Fruit fly (Drosophila melanogaster): ENCODE measurements around the gene Rrp5.

The Rrp5 gene

dm6 chr3R:24333182-24333808 lies at the start of gene Rrp5, which contains the start of gene Dis3:
Rrp5 (minus strand) TSS chr3R:24333316.
Dis3 (plus strand) TSS chr3R:24333433.
- TF ChIP-seq noc (tag; optimal IDR thresholded peaks at IDR 0.05), result no peak

DNA sequence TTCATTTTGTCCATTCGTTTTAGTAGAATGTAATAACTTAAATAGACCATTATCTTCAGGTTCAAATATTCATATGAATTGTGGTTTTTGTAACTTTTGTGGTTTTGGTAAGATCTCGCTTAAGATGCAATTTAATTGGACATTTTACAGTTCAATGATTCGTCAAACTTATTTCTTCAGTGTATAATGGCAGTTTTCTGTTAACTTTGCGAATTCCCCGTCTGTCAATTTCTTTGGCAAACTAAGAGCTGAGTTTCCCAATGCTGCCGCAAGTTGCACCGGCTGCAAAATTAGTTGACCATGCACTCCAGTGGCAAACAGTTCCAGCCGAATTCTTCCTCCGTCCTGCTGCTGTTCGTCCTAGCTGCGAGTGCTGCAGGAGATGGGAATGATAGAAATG lies 43.4 kb upstream of the Rrp5 start, which contains the start of gene CG33342:
Gene CG33342 (plus strand): TSS at position 301 of the 400 bp plus-strand sequence.
- TF ChIP-seq noc (tag; optimal IDR thresholded peaks at IDR 0.05), result no peak

- no peak for TF ChIP-seq noc (tag; optimal IDR thresholded peaks at IDR 0.05)
Measured at dm6 chr3R:24375561-24375960, 42.4 kb upstream of the Rrp5 start, which contains the start of gene CG17781. CG17781 (minus strand) TSS chr3R:24375661.

dm6 chr3R:24372662-24373061 lies 39.5 kb upstream of the Rrp5 start, which contains the start of gene CG17782:
CG17782 (minus strand) TSS chr3R:24372762.
- TF ChIP-seq noc (tag; optimal IDR thresholded peaks at IDR 0.05), result no peak

DNA sequence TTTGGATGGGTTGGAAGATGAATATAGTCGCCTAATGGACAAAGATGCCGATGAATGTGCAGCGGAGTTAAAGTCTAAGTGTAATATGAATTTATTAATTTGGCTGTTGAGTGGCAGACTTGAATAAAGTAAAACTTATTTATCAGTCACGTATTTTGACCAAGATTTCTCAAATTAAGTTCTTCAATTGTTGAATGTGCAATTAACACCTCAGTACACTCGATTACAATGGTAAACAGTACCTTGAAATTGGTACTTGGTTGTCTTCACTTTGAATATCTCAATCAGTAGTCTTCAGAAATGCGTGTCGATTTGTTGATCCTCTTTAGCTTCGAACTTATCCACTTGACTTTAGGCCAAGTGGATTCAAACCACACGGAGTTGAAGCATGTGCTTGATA lies 36.2 kb upstream of the Rrp5 start, which contains the start of gene CG13614:
Gene CG13614 (plus strand): TSS at position 301 of the 400 bp plus-strand sequence.
- TF ChIP-seq noc (tag; optimal IDR thresholded peaks at IDR 0.05), result no peak

DNA sequence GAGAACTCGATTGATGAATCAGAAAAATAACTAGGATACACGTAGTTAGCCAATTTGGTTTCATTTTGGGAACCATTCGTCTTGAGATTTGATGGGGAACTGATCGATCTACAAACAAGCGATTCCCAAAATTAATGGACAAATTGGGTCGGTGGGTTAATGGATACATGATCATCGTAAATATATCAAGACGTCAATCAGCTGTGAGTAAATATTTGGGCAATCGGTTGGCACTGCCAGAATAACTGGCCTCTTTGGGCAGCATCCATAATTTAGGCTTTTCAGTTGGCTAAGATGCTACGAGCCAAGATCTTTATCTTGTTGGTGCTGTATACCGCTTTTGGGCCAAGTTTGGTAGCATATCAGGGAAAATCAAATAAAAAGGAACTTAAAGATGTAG lies 34.9 kb upstream of the Rrp5 start, which contains the start of the genes CG42812 and CG33341:
Gene CG42812 (minus strand): TSS at position 101 of the 400 bp plus-strand sequence.
Gene CG33341 (plus strand): TSS at position 295 of the 400 bp plus-strand sequence.
- TF ChIP-seq noc (tag; optimal IDR thresholded peaks at IDR 0.05), result no peak

- no peak for TF ChIP-seq noc (tag; optimal IDR thresholded peaks at IDR 0.05)
Measured at dm6 chr3R:24367120-24367519, 34.0 kb upstream of the Rrp5 start, which contains the start of gene CG42811. CG42811 (minus strand) TSS chr3R:24367220.

DNA sequence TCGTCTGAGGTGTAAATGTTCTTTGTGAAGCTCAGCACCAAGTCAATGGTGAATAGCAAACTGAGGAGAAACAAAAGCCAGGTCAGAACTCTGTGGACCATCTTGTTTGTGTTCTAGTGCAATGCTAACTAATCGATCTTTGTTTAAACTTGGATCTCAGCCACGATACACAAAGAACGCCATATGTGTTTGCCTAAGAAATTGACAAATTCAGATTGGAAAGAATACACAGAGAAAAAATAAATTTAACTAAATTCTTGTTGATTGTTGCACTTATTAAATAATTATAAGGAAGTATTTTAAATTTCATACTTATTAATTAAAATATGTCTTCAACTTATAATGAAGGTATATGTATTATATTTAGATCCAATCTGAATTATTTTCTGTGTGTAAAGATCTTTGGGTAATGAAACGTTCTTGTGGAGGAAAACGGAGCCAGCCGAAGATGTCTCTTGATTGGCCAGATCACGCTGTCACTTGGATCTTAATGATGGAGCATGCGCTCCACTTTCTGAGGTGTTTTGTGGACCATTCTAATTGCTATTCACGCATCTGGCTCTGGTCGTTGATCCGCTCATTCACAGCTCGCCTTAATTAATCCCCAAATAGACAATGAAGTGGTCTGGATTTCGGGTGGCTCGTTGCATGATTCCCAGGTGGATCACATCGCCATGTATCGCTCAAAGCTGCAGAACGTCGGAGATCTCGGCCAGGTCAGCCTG lies 31.9 kb upstream of the Rrp5 start, which contains the start of the genes CG17784 and CG13613:
Gene CG17784 (minus strand): TSS at position 101 of the 725 bp plus-strand sequence.
Gene CG13613 (plus strand): TSS at position 675 of the 725 bp plus-strand sequence.
- no peak for TF ChIP-seq noc (tag; optimal IDR thresholded peaks at IDR 0.05)

DNA sequence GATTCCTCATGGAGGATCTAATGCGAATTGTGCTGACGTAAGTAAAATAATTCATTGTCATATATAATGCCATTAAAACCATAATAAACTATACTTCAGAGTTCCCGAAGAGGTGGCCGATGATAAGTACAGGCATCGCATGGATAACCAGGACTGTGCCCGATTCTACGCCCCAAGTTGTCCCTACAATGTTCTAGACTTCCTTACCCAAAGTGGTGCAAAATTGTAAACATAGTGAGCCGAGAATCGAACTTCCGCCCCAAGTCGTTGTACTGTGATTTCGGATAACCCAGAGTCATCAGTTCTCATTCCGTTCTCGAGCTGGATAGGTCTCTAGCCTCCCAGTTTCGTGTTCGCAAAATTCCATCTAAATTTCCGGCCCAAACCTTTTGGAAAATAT lies 29.7 kb upstream of the Rrp5 start, which contains the start of gene CG33340:
Gene CG33340 (plus strand): TSS at position 301 of the 400 bp plus-strand sequence.
- TF ChIP-seq noc (tag; optimal IDR thresholded peaks at IDR 0.05), result no peak

dm6 chr3R:24361583-24361982 lies 28.5 kb upstream of the Rrp5 start, which contains the start of the genes CG5762 and CG33339:
CG5762 (minus strand) TSS chr3R:24361683.
CG33339 (plus strand) TSS chr3R:24361847.
- TF ChIP-seq noc (tag; optimal IDR thresholded peaks at IDR 0.05), result no peak

- no peak for TF ChIP-seq noc (tag; optimal IDR thresholded peaks at IDR 0.05)
Measured at dm6 chr3R:24359957-24360356, 26.8 kb upstream of the Rrp5 start, which contains the start of gene CG18528. CG18528 (minus strand) TSS chr3R:24360144.

DNA sequence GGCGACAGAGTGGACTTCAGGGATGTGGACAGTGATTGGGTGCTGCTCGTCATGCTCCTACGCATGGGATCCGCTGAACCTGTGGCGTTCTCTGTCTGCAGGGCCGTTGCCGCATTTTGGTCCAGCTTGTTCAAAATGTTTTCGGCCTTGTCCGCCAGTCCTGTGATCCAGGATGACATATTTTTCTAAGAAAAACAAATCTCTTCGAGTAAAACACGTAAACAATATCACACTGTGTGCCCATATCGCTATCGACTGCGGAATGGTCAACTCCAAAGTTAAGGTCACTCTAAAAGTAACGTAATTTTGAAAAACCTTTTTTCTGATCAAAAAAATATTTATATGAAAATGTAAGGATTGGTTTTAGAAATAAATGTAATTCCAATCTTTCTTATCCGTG lies 24.6 kb upstream of the Rrp5 start, which contains the start of gene Golgin84:
Gene Golgin84 (minus strand): TSS at position 241 of the 400 bp plus-strand sequence.
- no peak for TF ChIP-seq noc (tag; optimal IDR thresholded peaks at IDR 0.05)

- TF ChIP-seq noc (tag; optimal IDR thresholded peaks at IDR 0.05), result no peak
Measured at dm6 chr3R:24353448-24353847, 20.3 kb upstream of the Rrp5 start.

dm6 chr3R:24348420-24349190 lies 15.5 kb upstream of the Rrp5 start, which contains the start of the genes CG5746 and CG6454:
CG5746 (minus strand) TSS chr3R:24348791.
CG6454 (plus strand) TSS chr3R:24349182.
- no peak for TF ChIP-seq noc (tag; optimal IDR thresholded peaks at IDR 0.05)

dm6 chr3R:24341251-24341650 lies 8.1 kb upstream of the Rrp5 start, which contains the start of gene Ms:
Ms (plus strand) TSS chr3R:24341551.
- TF ChIP-seq noc (tag; optimal IDR thresholded peaks at IDR 0.05), result no peak

Measured in whole organism, larva.